Fruit fly (Drosophila melanogaster) whole organism, wandering third instar larva: ENCODE data around the gene Ubc4.

Source experiments
- Abd-B ChIP-seq: fragments of >200 bp; optimal IDR thresholded peaks from 2 replicates; lab custom pipeline; 2017; ENCODE audit warnings: missing biosample characterization, missing genetic modification characterization
- CG32264 ChIP-seq: fragments of 200-800 bp; sonication (Bioruptor generic); optimal IDR thresholded peaks from 2 replicates; lab custom pipeline; 2016; ENCODE audit warnings: missing biosample characterization, missing genetic modification characterization
- CG9705 ChIP-seq: fragments of 200-800 bp; sonication (Bioruptor generic); optimal IDR thresholded peaks from 2 replicates; lab custom pipeline; 2018; ENCODE audit warnings: missing biosample characterization, mild to moderate bottlenecking, missing genetic modification characterization
- CrebA ChIP-seq: fragments of 200-800 bp; sonication (Bioruptor generic); optimal IDR thresholded peaks from 2 replicates; lab custom pipeline; 2016; ENCODE audit warnings: missing biosample characterization, mild to moderate bottlenecking, missing genetic modification characterization, borderline replicate concordance
- Dif ChIP-seq: fragments of 200-275, 200-300 bp; sonication (Bioruptor generic); optimal IDR thresholded peaks from 2 replicates; lab custom pipeline; 2018; ENCODE audit warnings: missing biosample characterization, missing genetic modification characterization; ENCODE audit not compliant: partially characterized antibody
- GATAd ChIP-seq: sonication (Bioruptor generic); optimal IDR thresholded peaks from 2 replicates; lab custom pipeline; 2016; ENCODE audit warnings: missing biosample characterization, missing genetic modification characterization
- HLH106 ChIP-seq: fragments of 200-800 bp; optimal IDR thresholded peaks from 3 replicates; lab custom pipeline; 2019; ENCODE audit warnings: missing biosample characterization, mild to moderate bottlenecking, missing genetic modification characterization, moderate library complexity
- Hnf4 ChIP-seq: fragments of 200-800 bp; sonication (Bioruptor generic); optimal IDR thresholded peaks from 2 replicates; lab custom pipeline; 2016; ENCODE audit warnings: missing biosample characterization, mild to moderate bottlenecking, missing genetic modification characterization
- Hr78 ChIP-seq: fragments of >200 bp; optimal IDR thresholded peaks from 2 replicates; lab custom pipeline; 2017; ENCODE audit warnings: missing biosample characterization, missing genetic modification characterization
- Hr83 ChIP-seq: fragments of 200-300 bp; sonication (Bioruptor generic); optimal IDR thresholded peaks from 2 replicates; lab custom pipeline; 2016; ENCODE audit warnings: missing biosample characterization, mild to moderate bottlenecking, missing genetic modification characterization, moderate library complexity; ENCODE audit not compliant: poor library complexity, severe bottlenecking
- Jra ChIP-seq: sonication (Bioruptor generic); optimal IDR thresholded peaks from 2 replicates; lab custom pipeline; 2016; ENCODE audit warnings: missing biosample characterization, missing genetic modification characterization
- Mio ChIP-seq: sonication (Bioruptor generic); optimal IDR thresholded peaks from 2 replicates; lab custom pipeline; 2016; ENCODE audit warnings: missing biosample characterization, missing genetic modification characterization
- Myc ChIP-seq: fragments of >200 bp; optimal IDR thresholded peaks from 2 replicates; lab custom pipeline; 2017
- N ChIP-seq: fragments of >200 bp; optimal IDR thresholded peaks from 2 replicates; lab custom pipeline; 2018; ENCODE audit warnings: missing biosample characterization, missing external identifiers, missing genetic modification characterization
- OdsH ChIP-seq: fragments of 200-800 bp; sonication (Bioruptor generic); optimal IDR thresholded peaks from 2 replicates; lab custom pipeline; 2016; ENCODE audit warnings: missing biosample characterization, mild to moderate bottlenecking, missing genetic modification characterization
- Rel ChIP-seq, 2 experiments: fragments of 200-800 bp; sonication (Bioruptor generic) in 1 of 2; optimal IDR thresholded peaks; 2 replicates in 1 of 2; 3 replicates in 1 of 2; lab custom pipeline; 2016 to 2019; ENCODE audit warnings: mild to moderate bottlenecking in 2 of 2, missing biosample characterization in 2 of 2, missing genetic modification characterization in 2 of 2, moderate library complexity in 1 of 2
- Sp1 ChIP-seq: fragments of 200-800 bp; sonication (Bioruptor generic); optimal IDR thresholded peaks from 3 replicates; lab custom pipeline; 2019; ENCODE audit warnings: missing biosample characterization, mild to moderate bottlenecking, missing genetic modification characterization, moderate library complexity
- Vsx2 ChIP-seq: fragments of 200-300, 225-300 bp; sonication (Bioruptor generic); optimal IDR thresholded peaks from 2 replicates; lab custom pipeline; 2018; ENCODE audit warnings: missing biosample characterization, missing genetic modification characterization; ENCODE audit not compliant: partially characterized antibody
- br ChIP-seq: fragments of 200-800 bp; sonication (Bioruptor generic); optimal IDR thresholded peaks from 2 replicates; lab custom pipeline; 2016; ENCODE audit warnings: missing biosample characterization, missing genetic modification characterization
- brk ChIP-seq: fragments of 200-800 bp; sonication (Bioruptor generic); optimal IDR thresholded peaks from 2 replicates; lab custom pipeline; 2016; ENCODE audit warnings: missing biosample characterization, mild to moderate bottlenecking, missing genetic modification characterization
- dl ChIP-seq, 2 experiments: fragments of 175-275, 200-275 bp in 1 of 2; fragments of 200-275 bp in 1 of 2; sonication (Bioruptor generic); optimal IDR thresholded peaks; lab custom pipeline; 2018; ENCODE audit warnings: mild to moderate bottlenecking in 2 of 2, missing biosample characterization in 2 of 2, missing genetic modification characterization in 2 of 2, moderate library complexity in 2 of 2; ENCODE audit not compliant: partially characterized antibody in 2 of 2, insufficient read depth in 1 of 2
- dmrt93B ChIP-seq: fragments of 200-800 bp; sonication (Bioruptor generic); optimal IDR thresholded peaks from 2 replicates; lab custom pipeline; 2018; ENCODE audit warnings: missing biosample characterization, mild to moderate bottlenecking, missing genetic modification characterization
- dsf ChIP-seq: sonication (Bioruptor generic); optimal IDR thresholded peaks from 2 replicates; lab custom pipeline; 2016; ENCODE audit warnings: missing biosample characterization, missing genetic modification characterization, borderline replicate concordance
- ey ChIP-seq: fragments of 200-800 bp; sonication (Bioruptor generic); optimal IDR thresholded peaks from 2 replicates; lab custom pipeline; 2016; ENCODE audit warnings: missing biosample characterization, missing genetic modification characterization
- foxo ChIP-seq, 2 experiments: fragments of 200-800 bp; sonication (Bioruptor generic); optimal IDR thresholded peaks; 2 replicates in 1 of 2; 3 replicates in 1 of 2; lab custom pipeline; 2016 to 2017; ENCODE audit warnings: missing biosample characterization in 2 of 2, missing genetic modification characterization in 2 of 2
- fru ChIP-seq: fragments of 200-800 bp; sonication (Bioruptor generic); optimal IDR thresholded peaks from 3 replicates; lab custom pipeline; 2016; ENCODE audit warnings: missing biosample characterization, mild to moderate bottlenecking, missing genetic modification characterization
- h ChIP-seq: fragments of 200-800 bp; sonication (Bioruptor generic); optimal IDR thresholded peaks from 3 replicates; lab custom pipeline; 2016; ENCODE audit warnings: missing biosample characterization, mild to moderate bottlenecking, missing genetic modification characterization
- jim ChIP-seq: fragments of 175-275, 200-325 bp; sonication (Bioruptor generic); optimal IDR thresholded peaks from 2 replicates; lab custom pipeline; 2016; ENCODE audit warnings: missing biosample characterization, mild to moderate bottlenecking, missing genetic modification characterization
- lola ChIP-seq: fragments of >200 bp; optimal IDR thresholded peaks from 2 replicates; lab custom pipeline; 2017; ENCODE audit warnings: missing biosample characterization, missing genetic modification characterization
- pan ChIP-seq: fragments of >200 bp; optimal IDR thresholded peaks from 2 replicates; lab custom pipeline; 2017
- psq ChIP-seq: fragments of 200-800 bp; sonication (Bioruptor generic); optimal IDR thresholded peaks from 3 replicates; lab custom pipeline; 2017; ENCODE audit warnings: missing biosample characterization, mild to moderate bottlenecking, missing genetic modification characterization, moderate library complexity
- rgr ChIP-seq: fragments of 200-800 bp; sonication (Bioruptor generic); optimal IDR thresholded peaks from 3 replicates; lab custom pipeline; 2016; ENCODE audit warnings: missing biosample characterization, mild to moderate bottlenecking, missing genetic modification characterization
- sage ChIP-seq: fragments of 200-800 bp; sonication (Bioruptor generic); optimal IDR thresholded peaks from 2 replicates; lab custom pipeline; 2016; ENCODE audit warnings: missing biosample characterization, mild to moderate bottlenecking, missing genetic modification characterization
- sv ChIP-seq: fragments of 200-800 bp; sonication (Bioruptor generic); optimal IDR thresholded peaks from 3 replicates; lab custom pipeline; 2016; ENCODE audit warnings: missing biosample characterization, missing genetic modification characterization
- tai ChIP-seq: sonication (Bioruptor generic); optimal IDR thresholded peaks from 2 replicates; lab custom pipeline; 2016; ENCODE audit warnings: missing biosample characterization, missing genetic modification characterization
- usp ChIP-seq: fragments of >200 bp; optimal IDR thresholded peaks from 2 replicates; lab custom pipeline; 2017; ENCODE audit warnings: missing biosample characterization, missing genetic modification characterization
- woc ChIP-seq: sonication (Bioruptor generic); optimal IDR thresholded peaks from 2 replicates; lab custom pipeline; 2016; ENCODE audit warnings: missing biosample characterization, mild to moderate bottlenecking, missing genetic modification characterization

The Ubc4 gene

dm6 chr3L:9692892-9693551 lies 5.1 kb upstream of the Ubc4 start:
- TF ChIP-seq br (GFP tag; lab: Kevin White, UChicago) (peak; percentile 95), Rel (GFP tag; optimal IDR thresholded peaks at IDR 0.05; lab: Kevin White, UChicago) (peak; percentile 29), Rel (tag; optimal IDR thresholded peaks at IDR 0.05; lab: Kevin White, UChicago) (peak; percentile 36), usp (no peak), Vsx2 (no peak), brk (GFP tag; lab: Kevin White, UChicago) (peak; percentile 79), CG9705 (GFP tag; lab: Kevin White, UChicago) (peak; percentile 85), psq (GFP tag; lab: Kevin White, UChicago) (peak; percentile 93), CrebA (GFP tag; lab: Kevin White, UChicago) (no peak), HLH106 (tag; lab: Kevin White, UChicago) (peak; percentile 91), N (GFP tag; lab: Kevin White, UChicago) (peak; percentile 16), foxo (GFP tag; optimal IDR thresholded peaks at IDR 0.05; lab: Kevin White, UChicago) (peak; percentile 55 to 95), tai (peak; percentile 89), jim (no peak), woc (GFP tag; lab: Kevin White, UChicago) (peak; percentile 99), Abd-B (GFP tag; lab: Kevin White, UChicago) (no peak), pan (lab: Kevin White, UChicago) (peak; percentile 75), sage (GFP tag; lab: Kevin White, UChicago) (peak; percentile 72), sv (GFP tag; lab: Kevin White, UChicago) (peak; percentile 92), Hr83 (GFP tag; lab: Kevin White, UChicago) (no peak), Jra (GFP tag; lab: Kevin White, UChicago) (peak; percentile 85), Hnf4 (GFP tag; lab: Kevin White, UChicago) (peak; percentile 80), lola (GFP tag; lab: Kevin White, UChicago) (no peak), ey (GFP tag; lab: Kevin White, UChicago) (peak; percentile 95), rgr (peak; percentile 93), CG32264 (GFP tag; lab: Kevin White, UChicago) (peak; percentile 83), fru (peak; percentile 96), Hr78 (GFP tag; lab: Kevin White, UChicago) (no peak), dmrt93B (GFP tag; lab: Kevin White, UChicago) (peak; percentile 94), Myc (lab: Kevin White, UChicago) (no peak), Sp1 (GFP tag; lab: Kevin White, UChicago) (peak; percentile 93), Dif (GFP tag; lab: Kevin White, UChicago) (no peak), dl (GFP tag; optimal IDR thresholded peaks at IDR 0.05; lab: Kevin White, UChicago; ENCODE audit: insufficient read depth in 1 of 2, partially characterized antibody in 2 of 2) (no peak), dsf (GFP tag; lab: Kevin White, UChicago) (peak; percentile 64), h (GFP tag; lab: Kevin White, UChicago) (peak; percentile 95), OdsH (GFP tag; lab: Kevin White, UChicago) (peak; percentile 96), Mio (GFP tag; lab: Kevin White, UChicago) (peak; percentile 71), GATAd (no peak)
- TF ChIP-seq, all 38 proteins: peak for 25

DNA sequence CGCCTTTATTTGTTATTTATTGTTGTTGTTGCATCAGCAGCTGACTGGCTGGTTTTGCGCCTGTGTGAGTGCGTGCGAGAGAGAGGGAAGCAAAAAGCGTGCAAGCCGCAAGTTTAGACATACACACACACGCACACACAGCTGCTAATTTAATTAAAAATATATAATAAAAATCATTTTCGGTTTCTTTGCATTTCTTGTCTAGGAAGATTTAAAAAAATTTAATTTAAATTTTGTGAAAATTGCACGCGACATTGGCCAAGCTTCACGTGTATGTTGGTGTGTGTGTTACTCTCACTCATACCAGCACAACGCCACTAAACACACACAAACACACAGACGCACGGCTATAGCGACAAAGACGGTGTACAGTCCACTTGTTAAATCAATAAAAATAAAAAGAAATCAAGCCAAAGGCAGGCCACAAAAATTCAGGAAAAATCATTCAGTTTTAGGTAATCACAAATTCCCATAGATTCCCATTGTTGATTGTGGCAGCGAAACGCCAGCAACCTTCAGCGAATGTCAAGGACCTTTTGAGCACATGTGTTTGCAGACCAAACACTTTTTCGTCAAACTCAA lies 4.5 kb upstream of the Ubc4 start:
- TF ChIP-seq sage (GFP tag; lab: Kevin White, UChicago): peak; percentile 0
- no peak for TF ChIP-seq CG32264 (GFP tag; lab: Kevin White, UChicago)
- TF ChIP-seq Rel (GFP tag; optimal IDR thresholded peaks at IDR 0.05; lab: Kevin White, UChicago): peak; percentile 53
- TF ChIP-seq Rel (tag; optimal IDR thresholded peaks at IDR 0.05; lab: Kevin White, UChicago): no peak
- TF ChIP-seq dsf (GFP tag; lab: Kevin White, UChicago): no peak
- no peak for TF ChIP-seq sv (GFP tag; lab: Kevin White, UChicago)
- TF ChIP-seq lola (GFP tag; lab: Kevin White, UChicago): no peak
- TF ChIP-seq jim: no peak
- TF ChIP-seq CrebA (GFP tag; lab: Kevin White, UChicago): no peak
- no peak for TF ChIP-seq psq (GFP tag; lab: Kevin White, UChicago)
- TF ChIP-seq GATAd: no peak
- TF ChIP-seq tai: no peak
- TF ChIP-seq N (GFP tag; lab: Kevin White, UChicago): peak; percentile 21
- no peak for TF ChIP-seq Myc (lab: Kevin White, UChicago)
- peak; percentile 16 for TF ChIP-seq brk (GFP tag; lab: Kevin White, UChicago)
- no peak for TF ChIP-seq pan (lab: Kevin White, UChicago)
- no peak for TF ChIP-seq Hr83 (GFP tag; lab: Kevin White, UChicago)
- no peak for TF ChIP-seq OdsH (GFP tag; lab: Kevin White, UChicago)
- no peak for TF ChIP-seq dl (GFP tag; optimal IDR thresholded peaks at IDR 0.05; lab: Kevin White, UChicago; ENCODE audit: insufficient read depth in 1 of 2, partially characterized antibody in 2 of 2)
- TF ChIP-seq CG9705 (GFP tag; lab: Kevin White, UChicago): no peak
